Worm (Caenorhabditis elegans): ENCODE data around the gene elof-1.

DNA sequence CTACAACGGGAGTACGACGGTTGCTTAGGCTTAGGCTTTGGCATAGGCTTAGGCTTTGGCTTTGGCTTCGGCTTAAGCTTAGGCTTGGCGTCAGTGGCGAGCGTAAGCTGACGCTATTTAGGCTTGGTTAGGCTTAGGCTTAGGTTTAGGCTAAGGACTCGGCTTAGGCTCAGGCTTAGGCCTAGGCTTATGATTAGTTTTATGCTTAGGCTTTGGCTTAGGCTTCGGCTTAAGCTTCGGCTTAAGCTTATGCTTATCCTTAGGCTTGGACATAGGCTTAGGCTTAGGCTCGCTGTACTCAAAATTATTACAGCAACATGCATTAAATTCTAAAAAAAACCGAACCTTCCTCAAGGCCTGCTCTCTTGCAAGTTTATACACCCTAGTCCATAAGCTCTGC lies 25.1 kb downstream of the elof-1 start:
- TF ChIP-seq pat-9 (tag; optimal IDR thresholded peaks at IDR 0.05) = no peak
- no peak for TF ChIP-seq dmd-4 (tag; optimal IDR thresholded peaks at IDR 0.05; ENCODE audit: borderline replicate concordance)
- no peak for TF ChIP-seq ceh-31 (tag; optimal IDR thresholded peaks at IDR 0.05)
- TF ChIP-seq lim-6 (tag; optimal IDR thresholded peaks at IDR 0.05) = no peak
- no peak for TF ChIP-seq pax-1 (tag; optimal IDR thresholded peaks at IDR 0.05)
